Worm (Caenorhabditis elegans) whole organism, young adult: ENCODE data around the gene lgc-57.

Experiments
- B0261.1 ChIP-seq: sonication (generic microtip); optimal IDR thresholded peaks from 2 replicates; lab custom pipeline; 2016; ENCODE audit warnings: mild to moderate bottlenecking, missing genetic modification characterization, moderate library complexity, missing compliant biosample characterization
- B0336.3 ChIP-seq: fragments of 200-800 bp; sonication (Bioruptor generic); IDR thresholded peaks from 2 replicates; pipeline ENCODE4 v1.3.6; 2022; ENCODE audit warnings: missing genetic modification characterization, missing compliant biosample characterization
- F23B12.7 ChIP-seq: sonication (generic microtip); optimal IDR thresholded peaks from 2 replicates; lab custom pipeline; 2017; ENCODE audit warnings: missing genetic modification characterization, mild to moderate bottlenecking, missing compliant biosample characterization, antibody characterized with exemption, moderate library complexity; ENCODE audit not compliant: insufficient read depth
- F52B5.7 ChIP-seq: sonication (generic microtip); optimal IDR thresholded peaks from 2 replicates; lab custom pipeline; 2016; ENCODE audit warnings: mild to moderate bottlenecking, missing genetic modification characterization, missing compliant biosample characterization
- F57A8.1 ChIP-seq: fragments of 200-800 bp; sonication (Bioruptor generic); optimal IDR thresholded peaks from 2 replicates; lab custom pipeline; 2018; ENCODE audit warnings: mild to moderate bottlenecking, missing genetic modification characterization, moderate library complexity, missing compliant biosample characterization
- K11D2.4 ChIP-seq: fragments of 200-800 bp; sonication (Bioruptor generic); IDR thresholded peaks from 2 replicates; pipeline ENCODE4 v1.3.6; 2022; ENCODE audit warnings: missing genetic modification reagents, missing genetic modification characterization, missing compliant biosample characterization
- Y53F4B.3 ChIP-seq: fragments of 200-800 bp; sonication (Bioruptor generic); IDR thresholded peaks from 2 replicates; pipeline ENCODE4 v1.3.6; 2022; ENCODE audit warnings: missing genetic modification reagents, missing genetic modification characterization, missing compliant biosample characterization
- Y53G8AR.9 ChIP-seq: fragments of 200-800 bp; sonication (Bioruptor generic); conservative IDR thresholded peaks from 2 replicates; pipeline ENCODE4 v1.3.6; 2022; ENCODE audit warnings: missing genetic modification reagents, missing genetic modification characterization, missing compliant biosample characterization
- Y95B8A.8 ChIP-seq: fragments of 200-800 bp; sonication (Bioruptor generic); IDR thresholded peaks from 2 replicates; pipeline ENCODE4 v1.3.6; 2022; ENCODE audit warnings: missing genetic modification reagents, missing genetic modification characterization, missing compliant biosample characterization
- ama-1 ChIP-seq, 3 experiments: fragments of 150-350 bp in 1 of 3; sonication (generic microtip) in 2 of 3; optimal IDR thresholded peaks; 2 replicates each; lab custom pipeline; 2014 to 2018; ENCODE audit warnings: missing biosample characterization in 2 of 3, missing genetic modification characterization in 2 of 3, missing genetic modification reagents in 2 of 3
- aptf-3 ChIP-seq: fragments of 200-800 bp; sonication (Bioruptor generic); IDR thresholded peaks from 2 replicates; pipeline ENCODE4 v1.3.6; 2022; ENCODE audit warnings: missing genetic modification characterization, missing compliant biosample characterization
- attf-3 ChIP-seq: fragments of 200-800 bp; sonication (Bioruptor generic); conservative IDR thresholded peaks from 2 replicates; pipeline ENCODE4 v1.3.6; 2022; ENCODE audit warnings: missing genetic modification reagents, missing genetic modification characterization, missing compliant biosample characterization
- attf-6 ChIP-seq: fragments of 200-800 bp; sonication (Bioruptor generic); IDR thresholded peaks from 2 replicates; pipeline ENCODE4 v1.3.6; 2022; ENCODE audit warnings: missing genetic modification reagents, missing genetic modification characterization, missing compliant biosample characterization
- bed-2 ChIP-seq: fragments of 200-800 bp; sonication (Bioruptor generic); IDR thresholded peaks from 2 replicates; pipeline ENCODE4 v1.3.6; 2022; ENCODE audit warnings: missing genetic modification reagents, missing genetic modification characterization, missing compliant biosample characterization
- cebp-1 ChIP-seq, 2 experiments: fragments of 200-800 bp in 1 of 2; sonication (Bioruptor generic) in 1 of 2; sonication (generic microtip) in 1 of 2; IDR thresholded peaks in 1 of 2; optimal IDR thresholded peaks in 1 of 2; 2 replicates each; pipeline versions ENCODE4 v1.3.6 to Lab custom; 2017 to 2022; ENCODE audit warnings: missing compliant biosample characterization in 2 of 2, missing genetic modification characterization in 2 of 2, mild to moderate bottlenecking in 1 of 2, missing genetic modification reagents in 1 of 2, moderate library complexity in 1 of 2
- ceh-100 ChIP-seq: fragments of 200-800 bp; sonication (Bioruptor generic); IDR thresholded peaks from 2 replicates; pipeline ENCODE4 v1.3.6; 2022; ENCODE audit warnings: missing genetic modification reagents, missing genetic modification characterization, missing compliant biosample characterization
- ceh-27 ChIP-seq: fragments of 200-800 bp; sonication (Bioruptor generic); optimal IDR thresholded peaks from 2 replicates; lab custom pipeline; 2018; ENCODE audit warnings: mild to moderate bottlenecking, missing genetic modification characterization, moderate library complexity, missing compliant biosample characterization
- dox-1 ChIP-seq: fragments of 200-800 bp; sonication (Bioruptor generic); IDR thresholded peaks from 2 replicates; pipeline ENCODE4 v1.3.6; 2022; ENCODE audit warnings: missing genetic modification reagents, missing genetic modification characterization, missing compliant biosample characterization
- egrh-3 ChIP-seq: fragments of 200-800 bp; sonication (Bioruptor generic); IDR thresholded peaks from 2 replicates; pipeline ENCODE4 v1.3.6; 2022; ENCODE audit warnings: missing genetic modification reagents, missing genetic modification characterization, missing compliant biosample characterization
- hlh-12 ChIP-seq: sonication (generic microtip); optimal IDR thresholded peaks from 2 replicates; lab custom pipeline; 2016; ENCODE audit warnings: missing genetic modification characterization, missing compliant biosample characterization
- hlh-26 ChIP-seq: fragments of 200-800 bp; sonication (Bioruptor generic); conservative IDR thresholded peaks from 2 replicates; pipeline ENCODE4 v1.3.6; 2022; ENCODE audit warnings: missing genetic modification reagents, missing genetic modification characterization, missing compliant biosample characterization
- hmg-1.2 ChIP-seq: fragments of 200-800 bp; sonication (Bioruptor generic); IDR thresholded peaks from 2 replicates; pipeline ENCODE4 v1.3.6; 2022; ENCODE audit warnings: missing genetic modification reagents, missing genetic modification characterization, missing compliant biosample characterization
- hrde-1 ChIP-seq: sonication (generic microtip); optimal IDR thresholded peaks from 2 replicates; lab custom pipeline; 2016; ENCODE audit warnings: missing genetic modification characterization, mild to moderate bottlenecking, missing compliant biosample characterization, moderate library complexity, missing genotype, missing genetic modification reagents, borderline replicate concordance
- lin-35 ChIP-seq, 3 experiments: fragments of 150-350 bp in 2 of 3; sonication (generic microtip) in 1 of 3; optimal IDR thresholded peaks; 2 replicates each; lab custom pipeline; 2014 to 2018; ENCODE audit warnings: missing biosample characterization in 3 of 3, missing genetic modification characterization in 3 of 3, missing genetic modification reagents in 3 of 3
- lin-40 ChIP-seq: sonication (generic microtip); optimal IDR thresholded peaks from 2 replicates; lab custom pipeline; 2016; ENCODE audit warnings: missing genetic modification characterization, mild to moderate bottlenecking, missing compliant biosample characterization, missing genotype, missing genetic modification reagents
- lin-54 ChIP-seq: fragments of 200-800 bp; sonication (Bioruptor generic); optimal IDR thresholded peaks from 2 replicates; lab custom pipeline; 2018; ENCODE audit warnings: mild to moderate bottlenecking, missing genetic modification characterization, missing compliant biosample characterization
- lsl-1 ChIP-seq: fragments of 200-800 bp; sonication (Bioruptor generic); optimal IDR thresholded peaks from 2 replicates; lab custom pipeline; 2018; ENCODE audit warnings: mild to moderate bottlenecking, missing genetic modification characterization, moderate library complexity, missing compliant biosample characterization
- lsy-27 ChIP-seq: sonication (generic microtip); optimal IDR thresholded peaks from 2 replicates; lab custom pipeline; 2017; ENCODE audit warnings: missing genetic modification characterization, mild to moderate bottlenecking, missing compliant biosample characterization, antibody characterized with exemption, missing genotype, borderline replicate concordance; ENCODE audit not compliant: insufficient read depth
- madf-10 ChIP-seq: sonication (generic microtip); optimal IDR thresholded peaks from 2 replicates; lab custom pipeline; 2016; ENCODE audit warnings: mild to moderate bottlenecking, missing genetic modification characterization, missing compliant biosample characterization
- madf-8 ChIP-seq: fragments of 200-800 bp; sonication (Bioruptor generic); conservative IDR thresholded peaks from 2 replicates; pipeline ENCODE4 v1.3.6; 2022; ENCODE audit warnings: missing genetic modification reagents, missing genetic modification characterization, missing compliant biosample characterization
- mel-28 ChIP-seq: sonication (generic microtip); optimal IDR thresholded peaks from 2 replicates; lab custom pipeline; 2016; ENCODE audit warnings: borderline replicate concordance, mild to moderate bottlenecking, missing genetic modification characterization, missing compliant biosample characterization
- nfya-2 ChIP-seq: fragments of 200-800 bp; sonication (Bioruptor generic); IDR thresholded peaks from 2 replicates; pipeline ENCODE4 v1.3.6; 2022; ENCODE audit warnings: missing genetic modification reagents, missing genetic modification characterization, missing compliant biosample characterization
- nhr-120 ChIP-seq: fragments of 200-800 bp; sonication (Bioruptor generic); IDR thresholded peaks from 2 replicates; pipeline ENCODE4 v1.3.6; 2022; ENCODE audit warnings: missing genetic modification characterization, missing compliant biosample characterization
- nhr-80 ChIP-seq: sonication (generic microtip); optimal IDR thresholded peaks from 2 replicates; lab custom pipeline; 2016; ENCODE audit warnings: missing genetic modification characterization, missing compliant biosample characterization
- somi-1 ChIP-seq: fragments of 200-800 bp; sonication (Bioruptor generic); optimal IDR thresholded peaks from 2 replicates; lab custom pipeline; 2018; ENCODE audit warnings: mild to moderate bottlenecking, missing genetic modification characterization, missing compliant biosample characterization
- sptf-2 ChIP-seq: fragments of 200-800 bp; sonication (Bioruptor generic); optimal IDR thresholded peaks from 2 replicates; lab custom pipeline; 2018; ENCODE audit warnings: mild to moderate bottlenecking, missing genetic modification characterization, missing compliant biosample characterization
- unc-62 ChIP-seq: fragments of 150-350 bp; optimal IDR thresholded peaks from 2 replicates; lab custom pipeline; 2014; ENCODE audit warnings: missing biosample characterization, missing genetic modification reagents, missing genetic modification characterization
- zfh-2 ChIP-seq: fragments of 200-800 bp; sonication (Bioruptor generic); conservative IDR thresholded peaks from 2 replicates; pipeline ENCODE4 v1.3.6; 2022; ENCODE audit warnings: missing genetic modification reagents, missing genetic modification characterization, missing compliant biosample characterization
- zim-3 ChIP-seq: sonication (generic microtip); optimal IDR thresholded peaks from 2 replicates; lab custom pipeline; 2017; ENCODE audit warnings: mild to moderate bottlenecking, missing genetic modification characterization, moderate library complexity, missing compliant biosample characterization
- ztf-18 ChIP-seq: sonication (generic microtip); optimal IDR thresholded peaks from 2 replicates; lab custom pipeline; 2016; ENCODE audit warnings: missing genotype, mild to moderate bottlenecking, missing genetic modification characterization, missing compliant biosample characterization
- ztf-22 ChIP-seq: fragments of 200-800 bp; sonication (Bioruptor generic); optimal IDR thresholded peaks from 2 replicates; lab custom pipeline; 2018; ENCODE audit warnings: mild to moderate bottlenecking, missing genetic modification characterization, moderate library complexity, missing compliant biosample characterization
- ztf-25 ChIP-seq: fragments of 200-800 bp; sonication (Bioruptor generic); IDR thresholded peaks from 2 replicates; pipeline ENCODE4 v1.3.6; 2022; ENCODE audit warnings: missing genetic modification reagents, missing genetic modification characterization, missing compliant biosample characterization
- ztf-26 ChIP-seq: sonication (generic microtip); optimal IDR thresholded peaks from 2 replicates; lab custom pipeline; 2017; ENCODE audit warnings: missing genetic modification characterization, missing compliant biosample characterization

Gene lgc-57

DNA sequence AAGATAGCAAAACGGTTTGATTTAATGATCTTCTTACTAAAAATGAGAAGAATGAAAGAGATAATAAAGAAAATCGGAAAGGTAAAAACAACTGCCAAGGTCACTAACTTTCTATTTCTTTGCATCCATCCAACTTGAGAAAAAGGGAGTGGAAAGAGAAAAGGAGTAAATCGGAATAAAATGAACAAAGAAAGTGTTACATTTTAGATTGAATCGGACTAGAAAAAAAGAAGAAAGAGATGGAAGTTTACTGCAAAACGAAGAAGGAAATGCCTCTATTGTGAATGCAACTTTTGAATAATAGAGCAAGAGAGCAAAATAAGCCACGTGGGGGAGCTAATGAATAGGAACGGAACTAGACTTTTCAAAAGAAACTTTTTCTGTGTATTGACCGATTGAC, 11.2 kb downstream of the lgc-57 start:
- TF ChIP-seq aptf-3 (GFP tag; lab: Robert Waterston, UW): no peak
- TF ChIP-seq unc-62 (GFP tag; lab: Kevin White, UChicago): no peak
- no peak for TF ChIP-seq K11D2.4 (GFP tag; lab: Robert Waterston, UW)
- TF ChIP-seq F52B5.7: no peak
- TF ChIP-seq bed-2 (GFP tag; lab: Robert Waterston, UW): no peak
- no peak for TF ChIP-seq Y53F4B.3 (GFP tag; lab: Robert Waterston, UW)
- no peak for TF ChIP-seq zim-3 (tag; lab: Kevin White, UChicago)
- TF ChIP-seq lsl-1 (GFP tag; lab: Kevin White, UChicago): no peak
- no peak for TF ChIP-seq nhr-80
- TF ChIP-seq lin-54: no peak
- TF ChIP-seq zfh-2 (GFP tag; lab: Robert Waterston, UW): no peak

DNA sequence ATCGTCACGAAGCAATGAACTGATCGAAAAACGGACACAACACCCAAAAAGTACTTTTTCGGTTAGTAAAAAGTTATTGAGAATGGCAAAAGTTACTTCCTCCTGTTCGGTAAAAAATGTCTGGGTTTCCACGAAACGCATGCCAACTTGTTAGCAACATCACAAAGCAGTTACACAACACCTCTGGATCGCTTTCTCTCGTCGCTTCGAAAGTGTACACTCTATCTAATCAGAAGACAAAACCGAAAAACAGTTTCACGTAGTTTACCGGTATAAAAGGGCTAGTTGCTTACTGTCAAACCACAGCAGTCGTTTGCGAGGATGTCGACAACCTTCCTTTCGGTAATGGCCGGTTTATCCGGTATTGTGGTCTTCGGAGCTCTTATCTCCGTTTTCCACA, 12.1 kb downstream of the lgc-57 start, which contains the start of gene col-80:
col-80 (plus strand) TSS at position 301 of the 400 bp plus-strand sequence.
- no peak for TF ChIP-seq cebp-1 (GFP tag; IDR thresholded peaks at IDR 0.05; lab: Robert Waterston, UW)
- no peak for TF ChIP-seq cebp-1 (tag; optimal IDR thresholded peaks at IDR 0.05; lab: Kevin White, UChicago)
- TF ChIP-seq ceh-27 (GFP tag; lab: Kevin White, UChicago): no peak
- TF ChIP-seq zfh-2 (GFP tag; lab: Robert Waterston, UW): no peak
- no peak for TF ChIP-seq ztf-18 (tag; lab: Kevin White, UChicago)
- no peak for TF ChIP-seq madf-10 (tag; lab: Kevin White, UChicago)
- TF ChIP-seq hlh-26 (GFP tag; lab: Robert Waterston, UW): no peak
- TF ChIP-seq Y95B8A.8 (GFP tag; lab: Robert Waterston, UW): no peak
- no peak for TF ChIP-seq madf-8 (GFP tag; lab: Robert Waterston, UW)
- TF ChIP-seq hlh-12 (tag; lab: Kevin White, UChicago): no peak
- no peak for TF ChIP-seq ztf-22 (GFP tag; lab: Kevin White, UChicago)
- no peak for TF ChIP-seq sptf-2
- no peak for TF ChIP-seq B0261.1 (tag; lab: Kevin White, UChicago)
- TF ChIP-seq Y53G8AR.9: no peak
- no peak for TF ChIP-seq nhr-120 (GFP tag; lab: Robert Waterston, UW)

DNA sequence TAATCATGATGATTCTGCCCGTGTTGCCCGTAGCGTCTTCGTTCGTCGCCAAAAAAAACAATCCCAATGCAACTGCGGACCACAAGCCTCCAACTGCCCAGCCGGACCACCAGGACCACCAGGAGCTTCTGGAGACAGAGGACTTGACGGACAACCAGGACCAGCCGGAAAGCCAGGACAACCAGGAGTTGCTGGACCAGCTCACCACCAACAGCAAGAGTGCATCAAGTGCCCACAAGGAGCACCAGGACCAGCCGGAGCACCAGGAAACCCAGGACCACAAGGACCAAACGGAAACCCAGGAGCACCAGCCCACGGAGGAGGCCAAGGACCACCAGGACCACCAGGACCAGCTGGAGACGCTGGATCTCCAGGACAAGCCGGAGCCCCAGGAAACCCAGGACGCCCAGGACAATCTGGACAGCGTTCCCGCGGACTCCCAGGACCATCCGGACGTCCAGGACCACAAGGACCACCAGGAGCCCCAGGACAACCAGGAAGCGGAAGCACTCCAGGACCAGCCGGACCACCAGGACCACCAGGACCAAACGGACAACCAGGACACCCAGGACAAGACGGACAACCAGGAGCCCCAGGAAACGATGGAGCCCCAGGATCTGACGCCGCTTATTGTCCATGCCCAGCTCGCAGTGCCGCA, 12.8 kb downstream of the lgc-57 start:
- TF ChIP-seq mel-28 (no peak), egrh-3 (GFP tag; lab: Robert Waterston, UW) (peak; percentile 91), ztf-26 (tag; lab: Kevin White, UChicago) (peak; percentile 90), F23B12.7 (tag; lab: Kevin White, UChicago) (no peak), lin-54 (no peak), hmg-1.2 (GFP tag; lab: Robert Waterston, UW) (no peak), dox-1 (GFP tag; lab: Robert Waterston, UW) (0 out of 2 replicates have a peak, but pooled peaks have one; percentile 17), ztf-18 (tag; lab: Kevin White, UChicago) (peak; percentile 4), lin-35 (GFP tag; optimal IDR thresholded peaks at IDR 0.05; lab: Kevin White, UChicago) (no peak), lsy-27 (tag; lab: Kevin White, UChicago) (no peak), somi-1 (GFP tag; lab: Kevin White, UChicago) (no peak), nfya-2 (GFP tag; lab: Robert Waterston, UW) (no peak), ceh-100 (no peak), ama-1 (optimal IDR thresholded peaks at IDR 0.05; lab: Kevin White, UChicago) (no peak), ama-1 (GFP tag; optimal IDR thresholded peaks at IDR 0.05; lab: Kevin White, UChicago) (no peak), cebp-1 (GFP tag; IDR thresholded peaks at IDR 0.05; lab: Robert Waterston, UW) (no peak), cebp-1 (tag; optimal IDR thresholded peaks at IDR 0.05; lab: Kevin White, UChicago) (no peak), ztf-25 (GFP tag; lab: Robert Waterston, UW) (no peak), B0336.3 (GFP tag; lab: Robert Waterston, UW) (peak; percentile 8; the same call in 1 of the 2 replicates), hrde-1 (no peak), attf-3 (GFP tag; lab: Robert Waterston, UW) (no peak), lin-40 (peak; percentile 62), F57A8.1 (GFP tag; lab: Kevin White, UChicago) (no peak), hlh-26 (GFP tag; lab: Robert Waterston, UW) (no peak), zfh-2 (GFP tag; lab: Robert Waterston, UW) (peak; percentile 88), attf-6 (GFP tag; lab: Robert Waterston, UW) (no peak)
